Worm (Caenorhabditis elegans) whole organism, early embryonic: ENCODE data around the gene cpd-2.

Source experiments
- B0310.2 ChIP-seq: sonication (generic microtip); optimal IDR thresholded peaks from 2 replicates; lab custom pipeline; 2016; ENCODE audit warnings: mild to moderate bottlenecking, missing genetic modification characterization, missing compliant biosample characterization
- aly-1 ChIP-seq: sonication (generic microtip); optimal IDR thresholded peaks from 2 replicates; lab custom pipeline; 2016; ENCODE audit warnings: missing genetic modification characterization, missing compliant biosample characterization
- ama-1 ChIP-seq: fragments of 150-350 bp; optimal IDR thresholded peaks from 2 replicates; lab custom pipeline; 2014
- ceh-13 ChIP-seq: fragments of 200-800 bp; sonication (Bioruptor generic); optimal IDR thresholded peaks from 2 replicates; lab custom pipeline; 2018; ENCODE audit warnings: mild to moderate bottlenecking, missing genetic modification characterization, missing compliant biosample characterization
- ets-7 ChIP-seq: sonication (generic microtip); optimal IDR thresholded peaks from 2 replicates; lab custom pipeline; 2016; ENCODE audit warnings: missing genotype, missing genetic modification characterization, missing compliant biosample characterization
- flt-1 ChIP-seq: fragments of 200-800 bp; sonication (Bioruptor generic); IDR thresholded peaks from 2 replicates; pipeline ENCODE4 v1.3.6; 2022; ENCODE audit warnings: missing genetic modification characterization, missing compliant biosample characterization
- hmbx-1 ChIP-seq: sonication (generic microtip); optimal IDR thresholded peaks from 2 replicates; lab custom pipeline; 2016; ENCODE audit warnings: mild to moderate bottlenecking, missing genetic modification characterization, missing compliant biosample characterization
- hmg-4 ChIP-seq: fragments of 200-800 bp; sonication (Bioruptor generic); optimal IDR thresholded peaks from 2 replicates; lab custom pipeline; 2018; ENCODE audit warnings: mild to moderate bottlenecking, missing genetic modification characterization, missing compliant biosample characterization
- hnd-1 ChIP-seq: sonication (generic microtip); optimal IDR thresholded peaks from 2 replicates; lab custom pipeline; 2016; ENCODE audit warnings: missing genetic modification characterization, missing compliant biosample characterization
- pes-1 ChIP-seq: fragments of 200-800 bp; sonication (Bioruptor generic); IDR thresholded peaks from 2 replicates; pipeline ENCODE4 v1.3.6; 2022; ENCODE audit warnings: missing genetic modification reagents, missing genetic modification characterization, missing compliant biosample characterization
- sea-1 ChIP-seq: fragments of 200-800 bp; sonication (Bioruptor generic); conservative IDR thresholded peaks from 2 replicates; pipeline ENCODE4 v1.3.6; 2022; ENCODE audit warnings: missing genetic modification characterization, missing compliant biosample characterization
- tbx-11 ChIP-seq: fragments of 200-800 bp; sonication (Bioruptor generic); IDR thresholded peaks from 2 replicates; pipeline ENCODE4 v1.3.6; 2022; ENCODE audit warnings: missing genetic modification characterization, missing compliant biosample characterization
- tbx-37 ChIP-seq: fragments of 200-800 bp; sonication (Bioruptor generic); conservative IDR thresholded peaks from 2 replicates; pipeline ENCODE4 v1.3.6; 2022; ENCODE audit warnings: missing genetic modification reagents, missing genetic modification characterization, missing compliant biosample characterization
- tra-4 ChIP-seq: sonication (generic microtip); optimal IDR thresholded peaks from 2 replicates; lab custom pipeline; 2017; ENCODE audit warnings: missing genetic modification characterization, missing compliant biosample characterization

ce11 chrX:16049573-16049972 is at the start of gene cpd-2:
- TF ChIP-seq B0310.2 (no peak), flt-1 (no peak), hmg-4 (GFP tag; lab: Kevin White, UChicago) (no peak), ets-7 (no peak), tbx-11 (GFP tag; lab: Robert Waterston, UW) (no peak), hnd-1 (no peak), tra-4 (no peak), tbx-37 (GFP tag; lab: Robert Waterston, UW) (no peak), sea-1 (no peak), ama-1 (lab: Kevin White, UChicago) (no peak), pes-1 (GFP tag; lab: Robert Waterston, UW) (no peak), ceh-13 (GFP tag; lab: Kevin White, UChicago) (no peak), aly-1 (tag; lab: Kevin White, UChicago) (no peak), hmbx-1 (no peak)
